Fruit fly (Drosophila melanogaster): ENCODE data around the gene mRpS31.

Gene mRpS31

DNA sequence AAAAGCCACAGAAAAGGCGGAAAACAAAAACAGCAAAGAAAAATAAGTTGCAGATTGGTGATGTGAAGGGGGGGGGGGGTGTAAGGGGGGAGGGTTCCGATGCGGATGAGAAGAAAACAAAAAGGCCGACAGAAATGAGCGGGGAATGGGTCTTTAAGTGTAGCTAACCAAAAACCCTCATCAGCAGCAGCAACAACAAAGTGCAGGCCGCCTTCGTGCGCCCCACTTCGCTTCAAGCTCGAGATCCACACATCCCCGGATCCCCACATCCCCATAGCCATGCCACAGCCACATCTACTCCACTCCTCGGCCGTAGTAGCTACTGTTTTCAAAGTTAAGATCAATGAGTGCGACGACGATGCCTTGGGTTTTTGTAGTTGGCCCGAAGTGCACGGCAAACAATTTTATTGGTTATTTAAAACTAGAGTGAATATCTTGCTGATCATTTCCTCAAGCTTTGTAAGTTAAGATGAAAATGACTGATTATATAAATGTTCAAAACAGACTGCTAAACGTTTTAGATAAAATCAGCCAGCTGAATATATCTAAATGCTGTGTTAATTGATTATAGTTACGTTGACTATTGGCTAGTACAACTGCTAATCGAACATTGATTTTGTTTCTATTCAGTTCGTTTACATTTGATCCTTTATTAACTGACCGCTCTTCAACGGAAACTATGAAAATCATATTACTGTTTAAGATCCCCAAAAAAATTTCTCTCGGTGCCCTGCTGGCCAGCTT is 19.5 kb downstream of the mRpS31 start (continued):
- no peak for TF ChIP-seq CG1621 (tag; optimal IDR thresholded peaks at IDR 0.05)
- TF ChIP-seq Eip93F (GFP tag; optimal IDR thresholded peaks at IDR 0.05) = no peak
- peak; percentile 27 to 63 for TF ChIP-seq ss (GFP tag; optimal IDR thresholded peaks at IDR 0.05)
- TF ChIP-seq svp (GFP tag) = peak; percentile 89
- TF ChIP-seq fd59A (GFP tag; optimal IDR thresholded peaks at IDR 0.05) = peak; percentile 50
- peak; percentile 77 for TF ChIP-seq CG31627 (GFP tag; optimal IDR thresholded peaks at IDR 0.05)
- peak; percentile 15 for TF ChIP-seq CG16779 (tag; optimal IDR thresholded peaks at IDR 0.05)
- TF ChIP-seq CG15336 (GFP tag; IDR thresholded peaks at IDR 0.05) = no peak; the same call in none of the 2 replicates
- TF ChIP-seq fkh (GFP tag; optimal IDR thresholded peaks at IDR 0.05) = no peak
- peak; percentile 1 to 60 for TF ChIP-seq salr (GFP tag; optimal IDR thresholded peaks at IDR 0.05)
- peak; percentile 42 for TF ChIP-seq Ets21C (GFP tag; optimal IDR thresholded peaks at IDR 0.05)
- peak; percentile 17 for TF ChIP-seq CG7368 (GFP tag; optimal IDR thresholded peaks at IDR 0.05)
- peak; percentile 65 for TF ChIP-seq CG6808 (GFP tag; optimal IDR thresholded peaks at IDR 0.05)
- TF ChIP-seq CG6854 (GFP tag; optimal IDR thresholded peaks at IDR 0.05) = no peak
- peak; percentile 60 for TF ChIP-seq Ets96B (tag; optimal IDR thresholded peaks at IDR 0.05)
- TF ChIP-seq Smox (GFP tag; optimal IDR thresholded peaks at IDR 0.05) = peak; percentile 63
- peak; percentile 28 for TF ChIP-seq CG8319 (GFP tag; optimal IDR thresholded peaks at IDR 0.05)
- peak; percentile 31 for TF ChIP-seq CG11902 (GFP tag; optimal IDR thresholded peaks at IDR 0.05)
- TF ChIP-seq Hr4 (GFP tag; optimal IDR thresholded peaks at IDR 0.05) = peak; percentile 65
- TF ChIP-seq CG34406 (GFP tag; optimal IDR thresholded peaks at IDR 0.05) = peak; percentile 43
- peak; percentile 74 for TF ChIP-seq lz (GFP tag; optimal IDR thresholded peaks at IDR 0.05)
- peak; percentile 58 for TF ChIP-seq CG10669 (GFP tag; optimal IDR thresholded peaks at IDR 0.05)
- TF ChIP-seq Sox15 (GFP tag; optimal IDR thresholded peaks at IDR 0.05) = peak; percentile 41
- TF ChIP-seq CG3032 (tag; optimal IDR thresholded peaks at IDR 0.05) = peak; percentile 64
- peak; percentile 18 for TF ChIP-seq vri (GFP tag; optimal IDR thresholded peaks at IDR 0.05)
- peak; percentile 70 for TF ChIP-seq Eip75B (GFP tag; optimal IDR thresholded peaks at IDR 0.05)
- TF ChIP-seq Lpt (GFP tag; optimal IDR thresholded peaks at IDR 0.05) = peak; percentile 24
- peak; percentile 66 for TF ChIP-seq CG6792 (GFP tag; optimal IDR thresholded peaks at IDR 0.05)
- peak; percentile 81 for TF ChIP-seq esn (GFP tag; optimal IDR thresholded peaks at IDR 0.05)
- TF ChIP-seq CG3919 (GFP tag; optimal IDR thresholded peaks at IDR 0.05) = peak; percentile 57
- peak; percentile 94 for TF ChIP-seq Eip78C (GFP tag)
- no peak for TF ChIP-seq CG9139 (GFP tag; optimal IDR thresholded peaks at IDR 0.05)

DNA sequence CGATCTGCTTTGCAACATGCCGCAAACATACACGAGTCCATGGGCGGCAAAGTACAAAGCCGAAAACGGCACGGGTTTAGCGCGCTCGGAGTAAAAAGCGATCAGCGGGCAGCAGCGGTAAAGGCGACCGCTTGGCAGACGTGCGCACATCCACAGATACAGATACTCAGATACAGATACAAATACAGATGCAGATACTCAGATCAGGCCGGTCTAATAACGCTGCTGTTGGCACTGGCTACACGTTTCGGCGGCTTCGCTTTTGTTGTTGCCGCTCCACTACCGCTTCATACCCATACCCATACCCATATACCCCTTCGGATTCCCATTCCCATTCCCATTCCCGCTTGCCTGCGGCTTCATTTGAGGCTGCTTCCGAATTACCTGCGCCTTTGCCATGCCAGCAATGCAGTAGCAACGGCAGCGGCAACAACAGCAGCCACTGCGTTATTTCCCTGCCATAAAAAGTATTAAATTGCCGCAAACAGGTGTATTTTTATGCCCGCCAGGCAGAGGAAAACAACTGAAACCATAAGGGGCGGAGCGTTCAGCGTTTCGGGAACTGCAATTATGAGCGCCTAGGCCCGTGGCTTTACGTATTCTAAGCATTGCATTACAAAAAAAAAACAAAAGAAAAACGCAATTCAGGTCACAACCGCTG is 20.2 kb downstream of the mRpS31 start:
- TF ChIP-seq CG6163 (GFP tag; IDR thresholded peaks at IDR 0.05) (no peak), net (GFP tag; optimal IDR thresholded peaks at IDR 0.05) (no peak), svp (GFP tag) (peak; percentile 32), Sox14 (GFP tag; optimal IDR thresholded peaks at IDR 0.05) (no peak), Blimp-1 (GFP tag; optimal IDR thresholded peaks at IDR 0.05) (no peak), esn (GFP tag; optimal IDR thresholded peaks at IDR 0.05) (peak; percentile 13)

DNA sequence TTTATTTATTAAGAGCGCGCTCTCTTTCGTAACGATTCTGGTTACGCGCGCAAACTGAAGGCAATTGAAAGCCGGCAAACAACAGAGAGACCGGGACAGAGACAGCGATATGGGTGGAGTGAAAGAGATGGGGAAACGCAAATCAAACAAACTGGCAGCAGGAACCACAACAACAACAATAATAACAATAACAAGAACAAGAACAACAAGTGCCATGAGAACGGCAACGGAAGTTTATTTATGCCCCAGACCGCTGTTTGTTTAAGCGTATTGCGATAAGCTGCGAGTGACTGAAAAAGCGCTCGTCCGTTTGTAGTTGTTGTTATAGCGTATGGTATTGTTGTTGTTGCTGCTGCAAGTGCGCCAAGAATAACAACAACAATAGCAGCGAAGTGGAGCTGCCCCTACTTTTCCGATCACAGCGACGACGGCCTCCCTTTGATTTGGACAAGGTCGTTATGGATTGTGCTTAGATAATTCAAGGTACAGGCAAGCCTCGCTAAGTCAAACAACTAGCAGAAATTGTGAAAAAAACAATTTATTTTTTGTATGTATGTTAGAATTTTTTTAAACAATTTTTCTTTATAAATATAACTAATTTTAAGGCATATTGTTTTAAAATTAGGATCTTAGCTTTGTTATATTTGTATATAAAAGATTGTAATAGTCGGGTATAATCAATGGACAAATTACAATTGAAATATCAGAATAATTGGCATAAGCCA is 21.2 kb downstream of the mRpS31 start:
- TF ChIP-seq Met (GFP tag; optimal IDR thresholded peaks at IDR 0.05) (peak; percentile 15), esn (GFP tag; optimal IDR thresholded peaks at IDR 0.05) (peak; percentile 45), Eip78C (GFP tag) (peak; percentile 79), CG10669 (GFP tag; optimal IDR thresholded peaks at IDR 0.05) (peak; percentile 45), CG6276 (GFP tag; optimal IDR thresholded peaks at IDR 0.05) (no peak), pdm3 (GFP tag; optimal IDR thresholded peaks at IDR 0.05) (peak; percentile 27), acj6 (GFP tag; optimal IDR thresholded peaks at IDR 0.05) (peak; percentile 31), achi (GFP tag; optimal IDR thresholded peaks at IDR 0.05) (no peak), vri (GFP tag; optimal IDR thresholded peaks at IDR 0.05) (peak; percentile 13), CG11762 (GFP tag; optimal IDR thresholded peaks at IDR 0.05; ENCODE audit: insufficient read depth) (peak; percentile 28), Lpt (GFP tag; optimal IDR thresholded peaks at IDR 0.05) (no peak), CG16779 (tag; optimal IDR thresholded peaks at IDR 0.05) (peak; percentile 58), eg (GFP tag; IDR thresholded peaks at IDR 0.05) (0 out of 3 replicates have a peak, but pooled peaks have one; percentile 30), CG8319 (GFP tag; optimal IDR thresholded peaks at IDR 0.05) (no peak), CG3919 (GFP tag; optimal IDR thresholded peaks at IDR 0.05) (peak; percentile 46), Blimp-1 (GFP tag; optimal IDR thresholded peaks at IDR 0.05) (no peak), CG6163 (GFP tag; IDR thresholded peaks at IDR 0.05) (peak; percentile 79), dac (GFP tag; optimal IDR thresholded peaks at IDR 0.05) (no peak), CG9139 (GFP tag; optimal IDR thresholded peaks at IDR 0.05) (peak; percentile 51)

All from whole organism, prepupa.